Worm (Caenorhabditis elegans): ENCODE measurements around the gene ZK180.8.

ZK180.8 gene

DNA sequence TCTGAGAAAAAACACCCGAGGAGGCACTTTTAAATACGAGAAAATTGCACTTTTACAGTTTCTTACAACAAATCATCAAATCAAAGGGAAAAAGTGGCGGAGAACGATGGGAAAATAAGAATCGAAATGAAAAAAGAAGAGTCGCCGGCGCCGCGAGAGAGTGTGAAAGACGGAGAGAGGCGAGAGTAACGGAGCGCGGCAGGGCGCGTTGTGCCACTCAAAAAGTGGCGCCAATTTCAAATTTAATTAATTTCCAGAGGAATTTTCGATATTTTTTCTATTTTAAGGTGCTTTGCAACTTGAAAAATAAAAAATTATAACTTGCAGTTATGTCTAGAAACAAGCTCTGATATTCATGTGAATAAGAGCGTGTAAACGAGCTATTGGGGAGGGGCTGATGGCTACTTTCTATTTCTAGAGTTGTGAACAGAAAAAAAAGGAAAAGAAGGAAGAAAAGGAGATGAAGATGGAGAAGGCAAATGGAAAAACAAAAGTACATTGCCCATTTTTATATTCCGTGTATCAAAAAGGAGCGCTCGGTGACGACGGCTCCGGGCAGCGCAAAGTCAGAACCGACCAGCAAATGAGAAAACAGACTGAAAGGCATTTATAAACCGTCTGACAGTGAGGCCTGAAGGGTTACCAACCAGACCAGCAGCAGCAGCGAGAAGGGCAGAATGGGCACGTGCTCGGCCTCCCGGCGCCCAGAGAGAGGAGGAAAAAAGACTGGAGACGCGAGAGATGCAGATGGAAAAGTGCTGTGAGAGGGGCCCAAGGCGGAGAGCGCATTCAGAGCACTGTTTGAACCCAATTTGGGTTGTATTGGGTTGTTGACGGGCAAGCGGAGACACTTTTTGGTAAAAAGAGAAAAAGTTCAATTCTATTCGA is 40.4 kb downstream of the ZK180.8 start (continued):
- TF ChIP-seq madf-10 (tag; optimal IDR thresholded peaks at IDR 0.05): no peak
- no peak for TF ChIP-seq him-1 (tag; optimal IDR thresholded peaks at IDR 0.05)
- TF ChIP-seq rpc-1 (optimal IDR thresholded peaks at IDR 0.05): no peak
- TF ChIP-seq rpc-1 (tag; optimal IDR thresholded peaks at IDR 0.05): no peak
- TF ChIP-seq dpff-1 (tag; optimal IDR thresholded peaks at IDR 0.05): no peak
- TF ChIP-seq Y67H2A.10 (GFP tag; conservative IDR thresholded peaks at IDR 0.05): no peak
- no peak for TF ChIP-seq athp-1 (tag; optimal IDR thresholded peaks at IDR 0.05)
- no peak for TF ChIP-seq ztf-6 (GFP tag; IDR thresholded peaks at IDR 0.05)
- no peak for TF ChIP-seq B0261.1 (tag; optimal IDR thresholded peaks at IDR 0.05)
- no peak for TF ChIP-seq ztf-26 (tag; optimal IDR thresholded peaks at IDR 0.05)
- peak; percentile 55; the same call in 1 of the 2 replicates for TF ChIP-seq K11D2.4 (GFP tag; IDR thresholded peaks at IDR 0.05)
- TF ChIP-seq sptf-2 (GFP tag; optimal IDR thresholded peaks at IDR 0.05): no peak
- peak; percentile 65; the same call in 1 of the 2 replicates for TF ChIP-seq egl-44 (GFP tag; IDR thresholded peaks at IDR 0.05)
- TF ChIP-seq Y53F4B.3 (GFP tag; IDR thresholded peaks at IDR 0.05): no peak
- no peak for TF ChIP-seq lin-40 (tag; optimal IDR thresholded peaks at IDR 0.05)
- peak; percentile 4 for TF ChIP-seq dpl-1 (GFP tag; optimal IDR thresholded peaks at IDR 0.05)
- 0 out of 2 replicates have a peak, but pooled peaks have one; percentile 5 for TF ChIP-seq ceh-58 (GFP tag; IDR thresholded peaks at IDR 0.05)
- no peak for TF ChIP-seq ZK185.1 (tag; optimal IDR thresholded peaks at IDR 0.05; ENCODE audit: poor library complexity, severe bottlenecking)
- no peak for TF ChIP-seq somi-1 (GFP tag; optimal IDR thresholded peaks at IDR 0.05)
- TF ChIP-seq let-607 (tag; optimal IDR thresholded peaks at IDR 0.05): no peak
- TF ChIP-seq ceh-91 (GFP tag; IDR thresholded peaks at IDR 0.05): 0 out of 2 replicates have a peak, but pooled peaks have one; percentile 22
- no peak for TF ChIP-seq hmg-20 (GFP tag; IDR thresholded peaks at IDR 0.05)
- TF ChIP-seq xnd-1 (tag; optimal IDR thresholded peaks at IDR 0.05): no peak
- no peak for TF ChIP-seq ceh-100 (GFP tag; IDR thresholded peaks at IDR 0.05)
- TF ChIP-seq cebp-1 (GFP tag; IDR thresholded peaks at IDR 0.05): no peak
- TF ChIP-seq cebp-1 (tag; optimal IDR thresholded peaks at IDR 0.05): peak; percentile 38
- TF ChIP-seq F39B2.1 (GFP tag; IDR thresholded peaks at IDR 0.05): no peak
- no peak for TF ChIP-seq snpc-4 (GFP tag; optimal IDR thresholded peaks at IDR 0.05)
- peak in 1 of 4 experiments; percentile 11 for TF ChIP-seq snpc-4 (tag; optimal IDR thresholded peaks at IDR 0.05)
- no peak for TF ChIP-seq atf-7 (tag; optimal IDR thresholded peaks at IDR 0.05)
- TF ChIP-seq mes-4 (tag; optimal IDR thresholded peaks at IDR 0.05): no peak
- no peak for TF ChIP-seq Y79H2A.3 (GFP tag; conservative IDR thresholded peaks at IDR 0.05)
- TF ChIP-seq egrh-3 (GFP tag; IDR thresholded peaks at IDR 0.05): peak; percentile 84
- TF ChIP-seq T26A5.8 (tag; optimal IDR thresholded peaks at IDR 0.05): no peak
- TF ChIP-seq unc-130 (GFP tag; optimal IDR thresholded peaks at IDR 0.05): no peak
- no peak for TF ChIP-seq ceh-79 (tag; optimal IDR thresholded peaks at IDR 0.05)
- peak; percentile 70 for TF ChIP-seq lin-54 (GFP tag; optimal IDR thresholded peaks at IDR 0.05)
- TF ChIP-seq snpc-3.4 (tag; optimal IDR thresholded peaks at IDR 0.05): peak; percentile 23
- peak; percentile 51; the same call in 1 of the 2 replicates for TF ChIP-seq B0336.3 (GFP tag; IDR thresholded peaks at IDR 0.05)
- peak; percentile 33 for TF ChIP-seq lsl-1 (GFP tag; optimal IDR thresholded peaks at IDR 0.05)
- TF ChIP-seq F33H1.4 (GFP tag; IDR thresholded peaks at IDR 0.05): peak; percentile 50
- TF ChIP-seq lir-1 (GFP tag; conservative IDR thresholded peaks at IDR 0.05): peak; percentile 38; the same call in 1 of the 2 replicates
- TF ChIP-seq F23B12.7 (tag; optimal IDR thresholded peaks at IDR 0.05; ENCODE audit: insufficient read depth): peak; percentile 10
- no peak for TF ChIP-seq hlh-26 (GFP tag; conservative IDR thresholded peaks at IDR 0.05)
- peak; percentile 58 for TF ChIP-seq mcd-1 (GFP tag; IDR thresholded peaks at IDR 0.05)
- TF ChIP-seq snpc-1.1 (tag; optimal IDR thresholded peaks at IDR 0.05; ENCODE audit: insufficient read depth): no peak
- no peak for TF ChIP-seq F57A8.1 (GFP tag; optimal IDR thresholded peaks at IDR 0.05)

All from whole organism, young adult.